Worm (Caenorhabditis elegans): Measurements from ENCODE around the gene C16C8.9.

ce11 chrII:3482231-3482630, 19.2 kb upstream of the C16C8.9 start, which contains the start of gene smu-2:
- TF ChIP-seq dao-5 (tag; optimal IDR thresholded peaks at IDR 0.05) (no peak), him-1 (tag; optimal IDR thresholded peaks at IDR 0.05) (no peak)

Data from whole organism, L4/young adult.